Fruit fly (Drosophila melanogaster) whole organism, embryonic: Measurements from ENCODE around the gene Psa.

Experiments used
- Aef1 ChIP-seq: fragments of 200-800 bp; sonication (Bioruptor generic); IDR thresholded peaks from 3 replicates; pipeline ENCODE4 v1.3.6; 2022; ENCODE audit warnings: missing biosample characterization, missing genetic modification characterization
- BEAF-32 ChIP-seq: fragments of 200-800 bp; sonication (Bioruptor generic); optimal IDR thresholded peaks from 3 replicates; lab custom pipeline; 2017; ENCODE audit warnings: missing biosample characterization, missing genetic modification characterization, mild to moderate bottlenecking, moderate library complexity, missing genetic modification reagents
- CG10147 ChIP-seq: fragments of 200-800 bp; sonication (Bioruptor generic); optimal IDR thresholded peaks from 2 replicates; lab custom pipeline; 2019; ENCODE audit warnings: missing biosample characterization, mild to moderate bottlenecking, missing genetic modification characterization, moderate library complexity
- CG11456 ChIP-seq: fragments of 200-800 bp; sonication (Bioruptor generic); IDR thresholded peaks from 3 replicates; pipeline ENCODE4 v1.3.6; 2022; ENCODE audit warnings: missing biosample characterization, missing genetic modification characterization
- CG1233 ChIP-seq: fragments of 200-800 bp; sonication (Bioruptor generic); optimal IDR thresholded peaks from 4 replicates; lab custom pipeline; 2018; ENCODE audit warnings: missing biosample characterization, mild to moderate bottlenecking, missing genetic modification characterization
- CG13123 ChIP-seq: fragments of 200-800 bp; sonication (Bioruptor generic); optimal IDR thresholded peaks from 2 replicates; lab custom pipeline; 2016; ENCODE audit warnings: missing biosample characterization, missing genetic modification characterization
- CG15073 ChIP-seq: fragments of 200-800 bp; sonication (Bioruptor generic); optimal IDR thresholded peaks from 2 replicates; lab custom pipeline; 2016; ENCODE audit warnings: missing biosample characterization, missing genetic modification characterization
- CG1529 ChIP-seq: fragments of 200-800 bp; sonication (Bioruptor generic); optimal IDR thresholded peaks from 3 replicates; lab custom pipeline; 2018; ENCODE audit warnings: missing biosample characterization, missing genetic modification characterization
- CG15696 ChIP-seq: fragments of 200-800 bp; sonication (Bioruptor generic); optimal IDR thresholded peaks from 2 replicates; lab custom pipeline; 2019; ENCODE audit warnings: missing biosample characterization, mild to moderate bottlenecking, missing genetic modification characterization, moderate library complexity
- CG16813 ChIP-seq: fragments of 200-800 bp; sonication (Bioruptor generic); IDR thresholded peaks from 3 replicates; pipeline ENCODE4 v1.3.6; 2022; ENCODE audit warnings: missing biosample characterization, missing genetic modification characterization; ENCODE audit not compliant: partially characterized antibody
- CG16863 ChIP-seq: fragments of 200-800 bp; sonication (Bioruptor generic); optimal IDR thresholded peaks from 3 replicates; lab custom pipeline; 2016; ENCODE audit warnings: missing biosample characterization, missing genetic modification characterization
- CG17359 ChIP-seq: fragments of 200-800 bp; sonication (Bioruptor generic); optimal IDR thresholded peaks from 3 replicates; lab custom pipeline; 2018; ENCODE audit warnings: missing biosample characterization, mild to moderate bottlenecking, missing genetic modification characterization, moderate library complexity
- CG18011 ChIP-seq: fragments of 200-800 bp; sonication (Bioruptor generic); optimal IDR thresholded peaks from 2 replicates; lab custom pipeline; 2017; ENCODE audit warnings: missing biosample characterization, missing genetic modification characterization, mild to moderate bottlenecking, moderate library complexity, missing genotype
- CG4404 ChIP-seq: fragments of 200-800 bp; sonication (Bioruptor generic); IDR thresholded peaks from 2 replicates; pipeline ENCODE4 v1.3.6; 2022; ENCODE audit warnings: missing biosample characterization, missing genetic modification characterization
- CG5180 ChIP-seq: fragments of 200-800 bp; sonication (Bioruptor generic); optimal IDR thresholded peaks from 3 replicates; lab custom pipeline; 2017; ENCODE audit warnings: missing biosample characterization, missing genetic modification characterization, mild to moderate bottlenecking, moderate library complexity, missing genetic modification reagents
- CG6254 ChIP-seq: fragments of 200-800 bp; sonication (Bioruptor generic); optimal IDR thresholded peaks from 3 replicates; lab custom pipeline; 2017; ENCODE audit warnings: mild to moderate bottlenecking, missing biosample characterization, missing genetic modification reagents, missing genetic modification characterization
- CG6791 ChIP-seq: fragments of 200-800 bp; sonication (Bioruptor generic); IDR thresholded peaks from 3 replicates; pipeline ENCODE4 v1.3.6; 2022; ENCODE audit warnings: missing biosample characterization, missing genetic modification characterization; ENCODE audit not compliant: partially characterized antibody
- CG7271 ChIP-seq: fragments of 200-800 bp; sonication (Bioruptor generic); optimal IDR thresholded peaks from 2 replicates; lab custom pipeline; 2018; ENCODE audit warnings: missing biosample characterization, mild to moderate bottlenecking, missing genetic modification characterization, moderate library complexity
- CG7786 ChIP-seq: fragments of 200-800 bp; sonication (Bioruptor generic); optimal IDR thresholded peaks from 2 replicates; lab custom pipeline; 2016; ENCODE audit warnings: missing biosample characterization, missing genetic modification characterization
- CG7963 ChIP-seq: fragments of 200-800 bp; sonication (Bioruptor generic); IDR thresholded peaks from 3 replicates; pipeline ENCODE4 v1.3.6; 2022; ENCODE audit warnings: missing biosample characterization, missing genetic modification characterization; ENCODE audit not compliant: partially characterized antibody
- Dbx ChIP-seq: fragments of 200-800 bp; sonication (Bioruptor generic); IDR thresholded peaks from 3 replicates; pipeline ENCODE4 v1.3.6; 2022; ENCODE audit warnings: missing biosample characterization, missing genetic modification characterization
- Doc2 ChIP-seq: fragments of 200-800 bp; sonication (Bioruptor generic); IDR thresholded peaks from 2 replicates; pipeline ENCODE4 v1.3.6; 2022; ENCODE audit warnings: missing biosample characterization, missing genetic modification characterization
- HLHmδ ChIP-seq: fragments of 200-800 bp; sonication (Bioruptor generic); optimal IDR thresholded peaks from 2 replicates; lab custom pipeline; 2018; ENCODE audit warnings: missing biosample characterization, mild to moderate bottlenecking, missing genetic modification characterization, moderate library complexity
- Hsf ChIP-seq: fragments of 200-800 bp; sonication (Bioruptor generic); optimal IDR thresholded peaks from 3 replicates; lab custom pipeline; 2016; ENCODE audit warnings: missing biosample characterization, missing genetic modification characterization
- Jarid2 ChIP-seq: fragments of 200-800 bp; sonication (Bioruptor generic); optimal IDR thresholded peaks from 3 replicates; lab custom pipeline; 2017; ENCODE audit warnings: mild to moderate bottlenecking, missing biosample characterization, missing genetic modification reagents, missing genetic modification characterization
- MESR4 ChIP-seq: fragments of 200-800 bp; sonication (Bioruptor generic); optimal IDR thresholded peaks from 2 replicates; lab custom pipeline; 2018; ENCODE audit warnings: missing biosample characterization, mild to moderate bottlenecking, missing genetic modification characterization, moderate library complexity
- Max ChIP-seq: fragments of 200-800 bp; sonication (Bioruptor generic); optimal IDR thresholded peaks from 2 replicates; lab custom pipeline; 2016; ENCODE audit warnings: missing biosample characterization, mild to moderate bottlenecking, missing genetic modification characterization
- Mrtf ChIP-seq: fragments of 200-800 bp; sonication (Bioruptor generic); IDR thresholded peaks from 3 replicates; pipeline ENCODE4 v1.3.6; 2022; ENCODE audit warnings: missing biosample characterization, missing genetic modification characterization
- Oli ChIP-seq: fragments of 200-800 bp; sonication (Bioruptor generic); optimal IDR thresholded peaks from 2 replicates; lab custom pipeline; 2018; ENCODE audit warnings: missing biosample characterization, mild to moderate bottlenecking, missing genetic modification characterization, moderate library complexity
- Usf ChIP-seq: fragments of 200-800 bp; sonication (Bioruptor generic); optimal IDR thresholded peaks from 2 replicates; lab custom pipeline; 2017; ENCODE audit warnings: missing genotype, missing biosample characterization, missing genetic modification characterization
- Xbp1 ChIP-seq: fragments of 200-800 bp; sonication (Bioruptor generic); optimal IDR thresholded peaks from 3 replicates; lab custom pipeline; 2016; ENCODE audit warnings: missing biosample characterization, mild to moderate bottlenecking, missing genetic modification characterization
- ac ChIP-seq: fragments of 200-800 bp; sonication (Bioruptor generic); optimal IDR thresholded peaks from 3 replicates; lab custom pipeline; 2017; ENCODE audit warnings: missing biosample characterization, mild to moderate bottlenecking, missing genetic modification characterization
- ase ChIP-seq: fragments of 200-800 bp; sonication (Bioruptor generic); IDR thresholded peaks from 3 replicates; pipeline ENCODE4 v1.3.6; 2022; ENCODE audit warnings: missing biosample characterization, missing genetic modification characterization
- bsh ChIP-seq, 2 experiments: fragments of 200-800 bp; sonication (Bioruptor generic); optimal IDR thresholded peaks; 2 replicates each; lab custom pipeline; 2017 to 2018; ENCODE audit warnings: mild to moderate bottlenecking in 2 of 2, missing biosample characterization in 2 of 2, missing genetic modification characterization in 2 of 2, moderate library complexity in 1 of 2
- kah ChIP-seq: fragments of 200-800 bp; sonication (Bioruptor generic); optimal IDR thresholded peaks from 2 replicates; lab custom pipeline; 2018; ENCODE audit warnings: missing biosample characterization, mild to moderate bottlenecking, missing genetic modification characterization
- lilli ChIP-seq: fragments of 200-800 bp; sonication (Bioruptor generic); optimal IDR thresholded peaks from 3 replicates; lab custom pipeline; 2016; ENCODE audit warnings: missing biosample characterization, missing genetic modification characterization
- nerfin-1 ChIP-seq: fragments of 200-800 bp; sonication (Bioruptor generic); optimal IDR thresholded peaks from 3 replicates; lab custom pipeline; 2019; ENCODE audit warnings: missing biosample characterization, mild to moderate bottlenecking, missing genetic modification characterization, moderate library complexity
- otp ChIP-seq: fragments of 200-800 bp; sonication (Bioruptor generic); IDR thresholded peaks from 3 replicates; pipeline ENCODE4, ENCODE4 v1.3.6; 2022; ENCODE audit warnings: missing biosample characterization, missing genetic modification characterization
- peb ChIP-seq: fragments of 200-800 bp; sonication (Bioruptor generic); IDR thresholded peaks from 2 replicates; pipeline ENCODE4 v1.3.6; 2022; ENCODE audit warnings: missing biosample characterization, missing genetic modification characterization
- row ChIP-seq: fragments of 200-800 bp; sonication (Bioruptor generic); IDR thresholded peaks from 3 replicates; pipeline ENCODE4 v1.3.6; 2022; ENCODE audit warnings: missing biosample characterization, missing genetic modification characterization
- sim ChIP-seq: fragments of 200-800 bp; sonication (Bioruptor generic); IDR thresholded peaks from 2 replicates; pipeline ENCODE4 v1.3.6; 2022; ENCODE audit warnings: missing biosample characterization, missing genetic modification characterization
- sug ChIP-seq: fragments of 200-800 bp; optimal IDR thresholded peaks from 2 replicates; lab custom pipeline; 2019; ENCODE audit warnings: missing biosample characterization, mild to moderate bottlenecking, missing genetic modification characterization, moderate library complexity
- trem ChIP-seq: fragments of 200-800 bp; optimal IDR thresholded peaks from 3 replicates; lab custom pipeline; 2019; ENCODE audit warnings: missing biosample characterization, mild to moderate bottlenecking, missing genetic modification characterization, moderate library complexity
- vnd ChIP-seq: fragments of 200-800 bp; sonication (Bioruptor generic); IDR thresholded peaks from 3 replicates; pipeline ENCODE4 v1.3.6; 2022; ENCODE audit warnings: missing biosample characterization, missing genetic modification characterization; ENCODE audit not compliant: partially characterized antibody
- wdn ChIP-seq: fragments of 200-800 bp; sonication (Bioruptor generic); IDR thresholded peaks from 2 replicates; pipeline ENCODE4 v1.3.6; 2022; ENCODE audit warnings: missing biosample characterization, missing genetic modification characterization

Gene Psa

DNA sequence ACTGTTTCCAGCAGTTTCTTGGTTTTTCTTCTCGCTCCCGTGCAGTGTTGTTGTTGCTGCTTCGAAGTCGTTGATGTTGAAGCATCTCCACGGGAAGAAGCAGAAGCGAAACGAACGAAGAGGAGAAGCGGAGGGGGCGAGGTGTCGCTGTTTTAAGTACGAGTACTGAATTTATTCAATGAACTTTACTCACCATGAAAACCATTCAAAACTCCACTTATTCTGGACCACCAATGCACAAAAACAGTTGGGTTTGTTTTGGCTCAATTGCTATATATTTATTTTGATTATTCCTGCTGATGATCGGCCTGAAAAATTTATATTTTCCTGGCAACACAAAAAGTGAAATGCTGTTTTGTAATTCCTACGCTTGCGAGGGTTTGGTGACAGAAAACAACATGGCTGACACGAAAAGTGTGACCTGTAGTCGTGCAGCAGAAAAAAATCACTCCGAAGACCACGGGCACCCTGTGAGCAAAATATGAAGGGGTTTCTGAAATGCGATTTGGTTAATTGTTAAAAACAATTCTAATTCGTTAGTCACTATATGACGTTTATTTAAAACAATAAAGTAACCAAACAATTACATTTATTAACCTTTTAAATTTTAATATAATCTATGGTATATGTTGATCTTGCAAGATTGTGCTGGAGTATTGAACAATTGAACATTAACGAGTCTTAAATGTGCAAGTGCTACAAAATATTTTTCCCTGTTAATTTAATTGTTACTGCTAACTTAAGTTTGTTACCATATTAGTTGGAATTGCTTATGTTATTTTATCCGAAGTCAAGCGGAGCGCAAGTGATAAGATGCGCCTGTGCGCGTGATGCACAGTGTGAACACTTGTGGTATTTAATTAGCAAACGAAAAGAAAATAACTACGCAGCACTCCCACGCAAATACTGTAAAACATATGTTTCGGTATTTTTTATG is 65.8 kb downstream of the Psa start, which contains the start of gene CG7879 (continued):
- TF ChIP-seq vnd (GFP tag; lab: Robert Waterston, UW) (no peak), CG11456 (GFP tag; lab: Robert Waterston, UW) (no peak; the same call in 2 of the 3 replicates), CG6791 (GFP tag; lab: Robert Waterston, UW) (0 out of 3 replicates have a peak, but pooled peaks have one; percentile 35), BEAF-32 (GFP tag; lab: Kevin White, UChicago) (peak; percentile 43), ac (GFP tag; lab: Kevin White, UChicago) (no peak), sim (no peak), CG15073 (GFP tag; lab: Kevin White, UChicago) (no peak), CG1233 (peak; percentile 27), CG13123 (GFP tag; lab: Kevin White, UChicago) (no peak), ase (GFP tag; lab: Robert Waterston, UW) (0 out of 3 replicates have a peak, but pooled peaks have one; percentile 23), Max (GFP tag; lab: Kevin White, UChicago) (no peak), otp (GFP tag; lab: Robert Waterston, UW) (0 out of 3 replicates have a peak, but pooled peaks have one; percentile 16), Oli (peak; percentile 42), Jarid2 (GFP tag; lab: Kevin White, UChicago) (peak; percentile 31), kah (GFP tag; lab: Kevin White, UChicago) (no peak), lilli (GFP tag; lab: Kevin White, UChicago) (peak; percentile 25), CG15696 (tag; lab: Kevin White, UChicago) (no peak), CG16863 (GFP tag; lab: Kevin White, UChicago) (no peak), peb (GFP tag; lab: Robert Waterston, UW) (no peak), Xbp1 (peak; percentile 40)

DNA sequence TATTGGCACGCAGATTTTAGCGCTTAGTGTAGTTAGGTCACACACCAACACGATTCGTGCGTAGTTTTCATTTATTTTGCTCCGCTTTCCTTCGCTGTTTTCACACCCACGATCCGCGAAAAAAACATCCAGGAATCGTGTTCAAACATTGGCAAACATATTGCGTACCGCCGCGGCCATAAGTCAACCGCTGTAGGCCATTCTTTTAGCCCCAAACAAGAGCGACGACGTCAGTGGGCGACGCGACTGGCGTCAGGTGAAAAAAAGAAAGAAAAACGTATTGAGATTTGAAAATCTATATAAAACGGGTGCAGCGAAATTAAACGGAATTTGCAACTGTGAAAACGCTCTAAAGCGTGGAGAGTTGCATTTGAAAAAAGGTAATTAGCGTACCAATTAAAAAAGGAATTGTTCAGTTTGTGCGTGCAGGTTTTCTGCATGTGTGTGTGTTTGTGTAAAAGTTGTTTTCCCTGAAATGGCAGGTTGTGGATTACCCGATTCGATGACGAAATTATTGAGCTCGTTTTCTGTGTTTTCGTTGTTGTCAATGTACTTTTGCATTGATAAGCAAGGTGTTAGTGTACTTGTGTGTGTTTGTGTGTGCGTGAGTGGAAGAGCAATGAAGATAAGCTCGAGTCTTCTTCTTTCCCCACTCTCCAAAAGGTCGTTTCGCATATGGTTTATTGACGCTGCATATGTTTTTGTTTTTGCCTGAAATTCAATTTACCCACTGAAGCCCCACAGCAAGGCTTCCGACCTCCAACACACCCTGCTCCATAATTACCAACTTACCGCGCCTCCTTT is 66.7 kb downstream of the Psa start, which contains the start of gene Tmep:
Gene Tmep, plus strand, starts transcription at position 20 of the 804 bp plus-strand sequence.
- TF ChIP-seq Mrtf = no peak
- TF ChIP-seq Hsf (GFP tag; lab: Kevin White, UChicago) = no peak
- TF ChIP-seq CG7963 (GFP tag; lab: Robert Waterston, UW) = no peak
- TF ChIP-seq bsh (GFP tag; optimal IDR thresholded peaks at IDR 0.05; lab: Kevin White, UChicago) = no peak
- TF ChIP-seq CG4404 (GFP tag; lab: Robert Waterston, UW) = no peak
- TF ChIP-seq CG7786 (GFP tag; lab: Kevin White, UChicago) = no peak
- peak; percentile 15 for TF ChIP-seq HLHmδ (GFP tag; lab: Kevin White, UChicago)
- 0 out of 3 replicates have a peak, but pooled peaks have one; percentile 15 for TF ChIP-seq CG16813 (GFP tag; lab: Robert Waterston, UW)
- TF ChIP-seq sug (tag; lab: Kevin White, UChicago) = peak; percentile 13
- no peak for TF ChIP-seq CG6254
- no peak for TF ChIP-seq Aef1 (GFP tag; lab: Robert Waterston, UW)
- TF ChIP-seq Dbx (GFP tag; lab: Robert Waterston, UW) = 0 out of 3 replicates have a peak, but pooled peaks have one; percentile 26
- no peak for TF ChIP-seq Doc2
- no peak for TF ChIP-seq CG10147 (GFP tag; lab: Kevin White, UChicago)
- TF ChIP-seq CG1529 (GFP tag; lab: Kevin White, UChicago) = no peak
- TF ChIP-seq wdn (GFP tag; lab: Robert Waterston, UW) = no peak
- TF ChIP-seq trem (tag; lab: Kevin White, UChicago) = no peak
- TF ChIP-seq nerfin-1 (tag; lab: Kevin White, UChicago) = no peak
- TF ChIP-seq MESR4 (GFP tag; lab: Kevin White, UChicago) = peak; percentile 74
- TF ChIP-seq row (GFP tag; lab: Robert Waterston, UW) = no peak; the same call in 2 of the 3 replicates
- no peak for TF ChIP-seq CG5180 (GFP tag; lab: Kevin White, UChicago)
- no peak for TF ChIP-seq Usf (GFP tag; lab: Kevin White, UChicago)
- peak; percentile 45 for TF ChIP-seq CG7271 (tag; lab: Kevin White, UChicago)
- no peak for TF ChIP-seq CG18011 (GFP tag; lab: Kevin White, UChicago)
- TF ChIP-seq CG17359 (tag; lab: Kevin White, UChicago) = no peak
